Fruit fly (Drosophila melanogaster) whole organism, pupa: ENCODE data around the gene neur.

ENCODE experiments used
- CG15710 ChIP-seq: fragments of 200-800 bp; sonication (Bioruptor generic); optimal IDR thresholded peaks from 2 replicates; lab custom pipeline; 2018; ENCODE audit warnings: missing biosample characterization, mild to moderate bottlenecking, missing genetic modification characterization, moderate library complexity
- CG34367 ChIP-seq: fragments of 200-800 bp; sonication (Bioruptor generic); optimal IDR thresholded peaks from 2 replicates; lab custom pipeline; 2018; ENCODE audit warnings: missing biosample characterization, mild to moderate bottlenecking, missing genetic modification characterization
- CG8159 ChIP-seq: fragments of 200-800 bp; sonication (Bioruptor generic); optimal IDR thresholded peaks from 3 replicates; lab custom pipeline; 2018; ENCODE audit warnings: missing biosample characterization, mild to moderate bottlenecking, missing genetic modification characterization, moderate library complexity
- Pif1A ChIP-seq: fragments of 200-800 bp; sonication (Bioruptor generic); optimal IDR thresholded peaks from 3 replicates; lab custom pipeline; 2016; ENCODE audit warnings: missing biosample characterization, missing genetic modification characterization
- Snoo ChIP-seq: fragments of 200-800 bp; sonication (Bioruptor generic); optimal IDR thresholded peaks from 3 replicates; lab custom pipeline; 2017; ENCODE audit warnings: missing biosample characterization, mild to moderate bottlenecking, missing genetic modification characterization, inconsistent platforms
- fd96Ca ChIP-seq: fragments of 200-800 bp; sonication (Bioruptor generic); IDR thresholded peaks from 3 replicates; pipeline ENCODE4 v1.3.6; 2022; ENCODE audit warnings: missing biosample characterization, missing genetic modification characterization

DNA sequence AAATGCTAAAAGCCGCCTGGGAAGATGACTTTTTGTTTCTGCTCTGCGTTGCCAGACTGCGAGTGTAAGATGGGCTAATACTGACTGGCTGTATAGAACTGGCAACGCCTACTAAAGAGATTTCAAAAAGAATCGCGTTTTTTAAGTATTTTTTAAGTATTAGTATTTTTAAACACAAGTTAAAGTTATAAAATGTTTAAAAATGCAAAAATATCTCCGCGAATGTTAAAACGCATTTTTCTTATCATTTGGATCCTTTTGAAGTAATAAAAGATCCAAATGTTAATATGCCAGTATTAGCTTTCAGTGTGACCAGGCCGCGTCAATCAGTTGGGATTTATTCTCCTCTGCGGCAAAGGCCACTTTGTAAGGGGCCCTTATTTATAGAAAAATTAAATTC, 33.1 kb downstream of the neur start, which contains the start of the genes Prosbeta3 and Iru:
- TF ChIP-seq fd96Ca = no peak
- TF ChIP-seq CG15710 (tag; lab: Kevin White, UChicago) = no peak
- no peak for TF ChIP-seq CG34367 (tag; lab: Kevin White, UChicago)
- TF ChIP-seq CG8159 (tag; lab: Kevin White, UChicago) = no peak
- no peak for TF ChIP-seq Snoo
- no peak for TF ChIP-seq Pif1A (GFP tag; lab: Kevin White, UChicago)
